Worm (Caenorhabditis elegans): ENCODE results near the gene set-22.

Gene set-22

ce11 chrV:10483995-10484394 is 47.3 kb downstream of the set-22 start (continued):
- no peak for TF ChIP-seq daf-19 (GFP tag; conservative IDR thresholded peaks at IDR 0.05)
- TF ChIP-seq unc-130 (GFP tag; optimal IDR thresholded peaks at IDR 0.05), result no peak
- no peak for TF ChIP-seq zip-11 (GFP tag; IDR thresholded peaks at IDR 0.05)
- TF ChIP-seq lin-15B (tag; optimal IDR thresholded peaks at IDR 0.05), result no peak
- no peak for TF ChIP-seq mxl-2 (GFP tag; conservative IDR thresholded peaks at IDR 0.05)
- no peak for TF ChIP-seq aha-1 (tag)
- peak; percentile 2 for TF ChIP-seq nhr-48 (tag; optimal IDR thresholded peaks at IDR 0.05)
- TF ChIP-seq snpc-4 (tag; optimal IDR thresholded peaks at IDR 0.05), result no peak
- no peak for TF ChIP-seq jun-1 (tag; optimal IDR thresholded peaks at IDR 0.05)
- no peak for TF ChIP-seq tag-97 (GFP tag; IDR thresholded peaks at IDR 0.05)
- TF ChIP-seq nhr-102 (tag; optimal IDR thresholded peaks at IDR 0.05), result peak; percentile 19
- TF ChIP-seq spr-1 (tag; optimal IDR thresholded peaks at IDR 0.05), result no peak
- TF ChIP-seq lin-1 (GFP tag; IDR thresholded peaks at IDR 0.05), result no peak

- TF ChIP-seq zfp-2 (tag; optimal IDR thresholded peaks at IDR 0.05), result no peak
- TF ChIP-seq daf-16 (GFP tag; optimal IDR thresholded peaks at IDR 0.05), result no peak
- peak; percentile 31 for TF ChIP-seq daf-16 (tag; optimal IDR thresholded peaks at IDR 0.05)
- TF ChIP-seq snpc-4 (tag; optimal IDR thresholded peaks at IDR 0.05), result no peak
These were observed 47.9 kb downstream of the set-22 start, which contains the start of gene Y32F6B.1 for ce11 chrV:10484640-10485039. Gene Y32F6B.1 (minus strand): TSS chrV:10484740.

- TF ChIP-seq dmd-6 (GFP tag; IDR thresholded peaks at IDR 0.05) (peak; percentile 31; the same call in 1 of the 2 replicates), pqm-1 (tag; optimal IDR thresholded peaks at IDR 0.05) (peak; percentile 53), ama-1 (optimal IDR thresholded peaks at IDR 0.05) (no peak), nhr-28 (tag; optimal IDR thresholded peaks at IDR 0.05) (peak; percentile 71), nhr-48 (tag; optimal IDR thresholded peaks at IDR 0.05) (peak; percentile 55), zag-1 (tag; optimal IDR thresholded peaks at IDR 0.05) (no peak), php-3 (GFP tag; IDR thresholded peaks at IDR 0.05) (peak; percentile 75), spr-3 (GFP tag; optimal IDR thresholded peaks at IDR 0.05) (no peak), daf-16 (GFP tag; optimal IDR thresholded peaks at IDR 0.05) (no peak), daf-16 (tag; optimal IDR thresholded peaks at IDR 0.05) (peak; percentile 74), aha-1 (tag) (peak; percentile 94), lin-13 (GFP tag; optimal IDR thresholded peaks at IDR 0.05) (no peak), hlh-11 (tag; optimal IDR thresholded peaks at IDR 0.05) (peak; percentile 70), nhr-102 (tag; optimal IDR thresholded peaks at IDR 0.05) (peak; percentile 17), dve-1 (tag; optimal IDR thresholded peaks at IDR 0.05; ENCODE audit: insufficient read depth) (peak; percentile 42)
These were observed 48.7 kb downstream of the set-22 start for ce11 chrV:10485389-10485788.

- TF ChIP-seq tra-1 (GFP tag; IDR thresholded peaks at IDR 0.05) (no peak), madf-5 (GFP tag; IDR thresholded peaks at IDR 0.05) (no peak), ama-1 (optimal IDR thresholded peaks at IDR 0.05) (no peak), zag-1 (tag; optimal IDR thresholded peaks at IDR 0.05) (no peak), Y75B8A.6 (GFP tag; IDR thresholded peaks at IDR 0.05) (no peak), saeg-2 (GFP tag; IDR thresholded peaks at IDR 0.05) (no peak), fos-1 (tag; optimal IDR thresholded peaks at IDR 0.05) (no peak), nhr-6 (tag; optimal IDR thresholded peaks at IDR 0.05) (no peak), nhr-102 (tag; optimal IDR thresholded peaks at IDR 0.05) (no peak), ztf-11 (tag; optimal IDR thresholded peaks at IDR 0.05) (no peak), lsy-2 (tag; optimal IDR thresholded peaks at IDR 0.05) (no peak)
These were observed 53.3 kb downstream of the set-22 start, which contains the start of gene ncx-5 for ce11 chrV:10489998-10490397. Gene ncx-5 (minus strand): TSS chrV:10490098.
